Fruit fly (Drosophila melanogaster) whole organism, embryonic: ENCODE measurements around the gene Epp.
A peak's percentile ranks its signal among the peaks of the same experiment; 100 is the strongest.

Source experiments
- Bteb2 ChIP-seq: fragments of 200-800 bp; sonication (Bioruptor generic); optimal IDR thresholded peaks from 2 replicates; lab custom pipeline; 2016; ENCODE audit warnings: missing biosample characterization, missing genetic modification characterization
- CG11723 ChIP-seq: fragments of 200-800 bp; sonication (Bioruptor generic); optimal IDR thresholded peaks from 2 replicates; lab custom pipeline; 2017; ENCODE audit warnings: missing biosample characterization, mild to moderate bottlenecking, missing genetic modification characterization
- CG15479 ChIP-seq: fragments of 200-800 bp; sonication (Bioruptor generic); optimal IDR thresholded peaks from 3 replicates; lab custom pipeline; 2019; ENCODE audit warnings: missing biosample characterization, mild to moderate bottlenecking, missing genetic modification characterization, moderate library complexity
- CG18599 ChIP-seq: fragments of 200-800 bp; sonication (Bioruptor generic); optimal IDR thresholded peaks from 3 replicates; lab custom pipeline; 2017; ENCODE audit warnings: missing biosample characterization, missing genetic modification characterization, mild to moderate bottlenecking, moderate library complexity, missing genetic modification reagents
- CG2889 ChIP-seq: fragments of 200-800 bp; sonication (Bioruptor generic); IDR thresholded peaks from 3 replicates; pipeline ENCODE4 v1.3.6; 2022; ENCODE audit warnings: missing biosample characterization, missing genetic modification characterization
- CG31388 ChIP-seq: fragments of 200-800 bp; sonication (Bioruptor generic); optimal IDR thresholded peaks from 2 replicates; lab custom pipeline; 2016; ENCODE audit warnings: missing biosample characterization, missing genetic modification characterization
- CG6175 ChIP-seq: fragments of 200-800 bp; sonication (Bioruptor generic); IDR thresholded peaks from 3 replicates; pipeline ENCODE4 v1.3.6; 2022; ENCODE audit warnings: missing biosample characterization, missing genetic modification characterization
- CG6765 ChIP-seq: fragments of 200-800 bp; sonication (Bioruptor generic); optimal IDR thresholded peaks from 3 replicates; lab custom pipeline; 2017; ENCODE audit warnings: missing biosample characterization, mild to moderate bottlenecking, missing genetic modification characterization
- CG7745 ChIP-seq: fragments of 200-800 bp; sonication (Bioruptor generic); optimal IDR thresholded peaks from 2 replicates; lab custom pipeline; 2018; ENCODE audit warnings: missing biosample characterization, mild to moderate bottlenecking, missing genetic modification characterization, moderate library complexity
- CG8089 ChIP-seq: fragments of 200-800 bp; sonication (Bioruptor generic); optimal IDR thresholded peaks from 3 replicates; lab custom pipeline; 2016; ENCODE audit warnings: missing biosample characterization, missing genetic modification characterization
- CG9817 ChIP-seq: fragments of 200-800 bp; sonication (Bioruptor generic); optimal IDR thresholded peaks from 2 replicates; lab custom pipeline; 2018; ENCODE audit warnings: missing biosample characterization, mild to moderate bottlenecking, missing genetic modification characterization, moderate library complexity
- D19B ChIP-seq: fragments of 200-800 bp; sonication (Bioruptor generic); optimal IDR thresholded peaks from 2 replicates; lab custom pipeline; 2017; ENCODE audit warnings: missing biosample characterization, mild to moderate bottlenecking, missing genetic modification characterization
- Dip2 ChIP-seq: fragments of 200-800 bp; sonication (Bioruptor generic); IDR thresholded peaks from 2 replicates; pipeline ENCODE4 v1.3.6; 2022; ENCODE audit warnings: missing biosample characterization, missing genetic modification characterization
- Fer2 ChIP-seq: fragments of 200-800 bp; sonication (Bioruptor generic); optimal IDR thresholded peaks from 2 replicates; lab custom pipeline; 2018; ENCODE audit warnings: missing biosample characterization, mild to moderate bottlenecking, missing genetic modification characterization, moderate library complexity
- Fer3 ChIP-seq: fragments of 200-800 bp; sonication (Bioruptor generic); optimal IDR thresholded peaks from 2 replicates; lab custom pipeline; 2018; ENCODE audit warnings: missing biosample characterization, mild to moderate bottlenecking, missing genetic modification characterization, moderate library complexity
- Hand ChIP-seq: fragments of 200-800 bp; sonication (Bioruptor generic); optimal IDR thresholded peaks from 2 replicates; lab custom pipeline; 2017; ENCODE audit warnings: mild to moderate bottlenecking, missing biosample characterization, missing genetic modification reagents, missing genetic modification characterization
- Jarid2 ChIP-seq: fragments of 200-800 bp; sonication (Bioruptor generic); optimal IDR thresholded peaks from 3 replicates; lab custom pipeline; 2017; ENCODE audit warnings: mild to moderate bottlenecking, missing biosample characterization, missing genetic modification reagents, missing genetic modification characterization
- Lhr ChIP-seq: fragments of 200-800 bp; sonication (Bioruptor generic); optimal IDR thresholded peaks from 3 replicates; lab custom pipeline; 2017; ENCODE audit warnings: mild to moderate bottlenecking, missing biosample characterization, missing genetic modification reagents, missing genetic modification characterization
- Mad ChIP-seq: fragments of 200-800 bp; sonication (Bioruptor generic); optimal IDR thresholded peaks from 2 replicates; lab custom pipeline; 2016; ENCODE audit warnings: missing biosample characterization, missing genetic modification characterization
- Max ChIP-seq: fragments of 200-800 bp; sonication (Bioruptor generic); optimal IDR thresholded peaks from 2 replicates; lab custom pipeline; 2016; ENCODE audit warnings: missing biosample characterization, mild to moderate bottlenecking, missing genetic modification characterization
- Myb ChIP-seq: fragments of 200-800 bp; sonication (Bioruptor generic); optimal IDR thresholded peaks from 2 replicates; lab custom pipeline; 2016; ENCODE audit warnings: missing biosample characterization, missing genetic modification characterization
- NC2α ChIP-seq: fragments of 200-800 bp; sonication (Bioruptor generic); optimal IDR thresholded peaks from 2 replicates; lab custom pipeline; 2016; ENCODE audit warnings: missing biosample characterization, missing genetic modification characterization
- Nf-YB ChIP-seq: fragments of 200-800 bp; sonication (Bioruptor generic); optimal IDR thresholded peaks from 3 replicates; lab custom pipeline; 2019; ENCODE audit warnings: missing biosample characterization, mild to moderate bottlenecking, missing genetic modification characterization, moderate library complexity
- Nf-YC ChIP-seq: fragments of 200-800 bp; optimal IDR thresholded peaks from 3 replicates; lab custom pipeline; 2019; ENCODE audit warnings: missing biosample characterization, mild to moderate bottlenecking, missing genetic modification characterization, moderate library complexity
- NfI ChIP-seq: fragments of 200-800 bp; sonication (Bioruptor generic); optimal IDR thresholded peaks from 3 replicates; lab custom pipeline; 2018; ENCODE audit warnings: missing biosample characterization, mild to moderate bottlenecking, missing genetic modification characterization, moderate library complexity
- Oaz ChIP-seq: fragments of 200-800 bp; sonication (Bioruptor generic); IDR thresholded peaks from 2 replicates; pipeline ENCODE4 v1.3.6; 2022; ENCODE audit warnings: missing biosample characterization, missing genetic modification characterization
- Pdp1 ChIP-seq, 2 experiments: fragments of 200-800 bp; sonication (Bioruptor generic); optimal IDR thresholded peaks; 3 replicates each; lab custom pipeline; 2016; ENCODE audit warnings: missing biosample characterization in 2 of 2, missing genetic modification characterization in 2 of 2, mild to moderate bottlenecking in 1 of 2, moderate library complexity in 1 of 2
- ato ChIP-seq: fragments of 200-800 bp; sonication (Bioruptor generic); IDR thresholded peaks from 2 replicates; pipeline ENCODE4 v1.3.6; 2022; ENCODE audit warnings: missing biosample characterization, missing genetic modification characterization; ENCODE audit not compliant: partially characterized antibody
- az2 ChIP-seq: fragments of 200-800 bp; sonication (Bioruptor generic); optimal IDR thresholded peaks from 3 replicates; lab custom pipeline; 2016; ENCODE audit warnings: missing biosample characterization, missing genetic modification characterization
- bowl ChIP-seq: fragments of 200-800 bp; sonication (Bioruptor generic); IDR thresholded peaks from 2 replicates; pipeline ENCODE4 v1.3.6; 2022; ENCODE audit warnings: missing biosample characterization, missing genetic modification characterization
- bsh ChIP-seq, 2 experiments: fragments of 200-800 bp; sonication (Bioruptor generic); optimal IDR thresholded peaks; 2 replicates each; lab custom pipeline; 2017 to 2018; ENCODE audit warnings: mild to moderate bottlenecking in 2 of 2, missing biosample characterization in 2 of 2, missing genetic modification characterization in 2 of 2, moderate library complexity in 1 of 2
- eyg ChIP-seq: fragments of 200-800 bp; sonication (Bioruptor generic); optimal IDR thresholded peaks from 3 replicates; lab custom pipeline; 2016; ENCODE audit warnings: missing biosample characterization, missing genetic modification characterization
- gcm ChIP-seq: fragments of 200-800 bp; sonication (Bioruptor generic); optimal IDR thresholded peaks from 2 replicates; lab custom pipeline; 2019; ENCODE audit warnings: missing biosample characterization, mild to moderate bottlenecking, missing genetic modification characterization, moderate library complexity
- ham ChIP-seq: fragments of 200-800 bp; sonication (Bioruptor generic); IDR thresholded peaks from 2 replicates; pipeline ENCODE4 v1.3.6; 2022; ENCODE audit warnings: missing biosample characterization, missing genetic modification characterization
- jigr1 ChIP-seq: fragments of 200-800 bp; sonication (Bioruptor generic); IDR thresholded peaks from 3 replicates; pipeline ENCODE4 v1.3.6; 2022; ENCODE audit warnings: missing biosample characterization, missing genetic modification characterization
- jing ChIP-seq: fragments of 200-800 bp; sonication (Bioruptor generic); optimal IDR thresholded peaks from 2 replicates; lab custom pipeline; 2018; ENCODE audit warnings: missing biosample characterization, mild to moderate bottlenecking, missing genetic modification characterization
- lab ChIP-seq: fragments of 200-800 bp; sonication (Bioruptor generic); optimal IDR thresholded peaks from 3 replicates; lab custom pipeline; 2017; ENCODE audit warnings: missing biosample characterization, missing genetic modification characterization, mild to moderate bottlenecking, moderate library complexity, missing genetic modification reagents
- mirr ChIP-seq: fragments of 200-800 bp; sonication (Bioruptor generic); optimal IDR thresholded peaks from 3 replicates; lab custom pipeline; 2018; ENCODE audit warnings: missing biosample characterization, mild to moderate bottlenecking, missing genetic modification characterization
- onecut ChIP-seq: fragments of 200-800 bp; sonication (Bioruptor generic); IDR thresholded peaks from 2 replicates; pipeline ENCODE4 v1.3.6; 2022; ENCODE audit warnings: missing biosample characterization, missing genetic modification characterization
- pan ChIP-seq, 4 experiments: fragments of >200 bp in 3 of 4; fragments of 200-800 bp in 1 of 4; sonication (Bioruptor generic) in 1 of 4; optimal IDR thresholded peaks in 3 of 4; IDR thresholded peaks in 1 of 4; 2 replicates each; pipeline versions ENCODE4 v1.3.6 to Lab custom; 2017 to 2022; ENCODE audit warnings: missing biosample characterization in 2 of 4, missing genetic modification characterization in 2 of 4, mixed read lengths in 1 of 4
- pho ChIP-seq: fragments of 200-800 bp; sonication (Bioruptor generic); optimal IDR thresholded peaks from 2 replicates; lab custom pipeline; 2016; ENCODE audit warnings: missing biosample characterization, missing genetic modification characterization
- phol ChIP-seq: fragments of 200-800 bp; sonication (Bioruptor generic); optimal IDR thresholded peaks from 3 replicates; lab custom pipeline; 2018; ENCODE audit warnings: missing biosample characterization, mild to moderate bottlenecking, missing genetic modification characterization, moderate library complexity
- ro ChIP-seq: fragments of 200-800 bp; sonication (Bioruptor generic); IDR thresholded peaks from 2 replicates; pipeline ENCODE4 v1.3.6; 2022; ENCODE audit warnings: missing biosample characterization, missing genetic modification characterization
- run ChIP-seq: fragments of 200-800 bp; sonication (Bioruptor generic); optimal IDR thresholded peaks from 3 replicates; lab custom pipeline; 2018; ENCODE audit warnings: missing biosample characterization, mild to moderate bottlenecking, missing genetic modification characterization
- schlank ChIP-seq: fragments of 200-800 bp; sonication (Bioruptor generic); optimal IDR thresholded peaks from 2 replicates; lab custom pipeline; 2018; ENCODE audit warnings: missing biosample characterization, mild to moderate bottlenecking, missing genetic modification characterization
- slbo ChIP-seq: fragments of 200-800 bp; sonication (Bioruptor generic); IDR thresholded peaks from 2 replicates; pipeline ENCODE4 v1.3.6; 2022; ENCODE audit warnings: missing biosample characterization, missing genetic modification characterization
- sob ChIP-seq: fragments of 200-800 bp; sonication (Bioruptor generic); IDR thresholded peaks from 2 replicates; pipeline ENCODE4 v1.3.6; 2022; ENCODE audit warnings: missing biosample characterization, missing genetic modification characterization
- wor ChIP-seq: fragments of 200-800 bp; sonication (Bioruptor generic); IDR thresholded peaks from 2 replicates; pipeline ENCODE4 v1.3.6; 2022; ENCODE audit warnings: missing biosample characterization, missing genetic modification characterization
- z ChIP-seq: fragments of 200-800 bp; sonication (Bioruptor generic); IDR thresholded peaks from 3 replicates; pipeline ENCODE4 v1.3.6; 2022; ENCODE audit warnings: missing biosample characterization, missing genetic modification characterization

Gene Epp

DNA sequence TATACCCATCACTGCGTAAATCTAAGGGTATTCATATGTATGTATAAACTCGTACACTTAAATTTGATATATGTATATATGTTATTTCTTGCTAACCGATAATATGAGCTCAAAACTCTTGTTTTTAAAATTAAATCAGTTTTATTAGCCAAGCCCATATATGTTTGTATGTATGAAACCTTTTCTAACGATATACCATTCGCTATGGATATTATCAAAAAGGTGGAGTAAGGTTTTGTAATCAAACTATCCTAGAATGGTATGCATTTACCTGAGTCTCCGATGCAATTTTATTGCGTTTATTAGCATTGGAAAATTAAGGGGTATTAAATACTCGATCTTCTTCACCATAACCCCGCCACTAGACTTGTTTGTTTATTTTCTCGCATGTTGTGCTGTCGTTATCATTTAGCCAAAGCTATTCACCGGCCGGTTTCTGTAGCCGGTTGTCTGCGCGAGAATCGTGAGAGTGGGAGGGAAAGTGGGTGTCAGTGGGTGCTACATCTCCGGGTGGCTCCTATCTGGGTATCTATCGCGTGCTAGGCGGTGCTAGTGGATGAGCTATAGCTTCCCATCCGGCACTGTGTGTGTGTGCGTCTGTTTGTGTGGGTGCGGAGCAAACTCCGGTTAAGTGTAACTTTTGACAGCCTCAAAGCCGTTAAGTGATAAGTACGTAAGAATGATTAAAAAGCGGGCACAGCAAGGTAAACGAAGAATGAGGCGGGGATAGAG, 15.2 kb upstream of the Epp start (continued):
- TF ChIP-seq Oaz (GFP tag; lab: Robert Waterston, UW) (no peak), jigr1 (GFP tag; lab: Robert Waterston, UW) (no peak), mirr (GFP tag; lab: Kevin White, UChicago) (peak; percentile 39), Bteb2 (GFP tag; lab: Kevin White, UChicago) (no peak), Fer3 (tag; lab: Kevin White, UChicago) (no peak), CG6175 (no peak), jing (GFP tag; lab: Kevin White, UChicago) (no peak), slbo (no peak), run (tag; lab: Kevin White, UChicago) (no peak), bsh (GFP tag; optimal IDR thresholded peaks at IDR 0.05; lab: Kevin White, UChicago) (peak in 1 of 2 experiments; percentile 1), az2 (GFP tag; lab: Kevin White, UChicago) (no peak), bowl (GFP tag; lab: Robert Waterston, UW) (0 out of 2 replicates have a peak, but pooled peaks have one; percentile 17), Nf-YC (no peak), eyg (GFP tag; lab: Kevin White, UChicago) (no peak), Max (GFP tag; lab: Kevin White, UChicago) (no peak), CG2889 (GFP tag; lab: Robert Waterston, UW) (no peak), Jarid2 (GFP tag; lab: Kevin White, UChicago) (no peak), Lhr (GFP tag; lab: Kevin White, UChicago) (no peak), ro (no peak), z (GFP tag; lab: Robert Waterston, UW) (no peak), lab (GFP tag; lab: Kevin White, UChicago) (peak; percentile 29), CG7745 (no peak), D19B (GFP tag; lab: Kevin White, UChicago) (peak; percentile 94), pho (GFP tag; lab: Kevin White, UChicago) (peak; percentile 19), phol (tag; lab: Kevin White, UChicago) (peak; percentile 22), CG6765 (GFP tag; lab: Kevin White, UChicago) (no peak), Pdp1 (GFP tag; optimal IDR thresholded peaks at IDR 0.05; lab: Kevin White, UChicago) (peak in 1 of 2 experiments; percentile 30), CG31388 (GFP tag; lab: Kevin White, UChicago) (no peak), onecut (GFP tag; lab: Robert Waterston, UW) (no peak), Nf-YB (GFP tag; lab: Kevin White, UChicago) (no peak), CG9817 (tag; lab: Kevin White, UChicago) (no peak), CG11723 (GFP tag; lab: Kevin White, UChicago) (no peak), Myb (GFP tag; lab: Kevin White, UChicago) (no peak), sob (GFP tag; lab: Robert Waterston, UW) (peak; percentile 20; the same call in 1 of the 2 replicates), NC2α (GFP tag; lab: Kevin White, UChicago) (no peak), ham (no peak), wor (GFP tag; lab: Robert Waterston, UW) (no peak), gcm (GFP tag; lab: Kevin White, UChicago) (no peak), CG18599 (peak; percentile 9), Hand (GFP tag; lab: Kevin White, UChicago) (no peak), ato (GFP tag; lab: Robert Waterston, UW) (no peak), CG15479 (GFP tag; lab: Kevin White, UChicago) (no peak), CG8089 (GFP tag; lab: Kevin White, UChicago) (no peak), NfI (no peak), pan (optimal IDR thresholded peaks at IDR 0.05; lab: Kevin White, UChicago) (no peak), pan (GFP tag; optimal IDR thresholded peaks at IDR 0.05 in 1 of 2, IDR thresholded peaks at IDR 0.05 in 1 of 2) (no peak), schlank (no peak), Fer2 (no peak), Dip2 (no peak), Mad (no peak)
